Worm (Caenorhabditis elegans) whole organism, late embryonic: ENCODE measurements around the gene srx-67.

Experiments
- C08G9.2 ChIP-seq: sonication (generic microtip); optimal IDR thresholded peaks from 2 replicates; lab custom pipeline; 2016; ENCODE audit warnings: mild to moderate bottlenecking, missing genetic modification characterization, moderate library complexity, missing compliant biosample characterization
- F13H6.1 ChIP-seq: sonication (generic microtip); optimal IDR thresholded peaks from 2 replicates; lab custom pipeline; 2016; ENCODE audit warnings: missing genetic modification characterization, missing compliant biosample characterization
- K02D7.2 ChIP-seq: sonication (generic microtip); optimal IDR thresholded peaks from 2 replicates; lab custom pipeline; 2017; ENCODE audit warnings: mild to moderate bottlenecking, missing genetic modification characterization, missing compliant biosample characterization
- Y22D7AL.16 ChIP-seq: sonication (generic microtip); optimal IDR thresholded peaks from 2 replicates; lab custom pipeline; 2016; ENCODE audit warnings: missing genetic modification characterization, missing compliant biosample characterization
- ahr-1 ChIP-seq: sonication (generic microtip); optimal IDR thresholded peaks from 2 replicates; lab custom pipeline; 2016; ENCODE audit warnings: missing genetic modification characterization, missing compliant biosample characterization
- ceh-24 ChIP-seq: sonication (generic microtip); optimal IDR thresholded peaks from 2 replicates; lab custom pipeline; 2016; ENCODE audit warnings: mild to moderate bottlenecking, missing genetic modification characterization, missing compliant biosample characterization
- ceh-30 ChIP-seq: fragments of 150-350 bp; optimal IDR thresholded peaks from 2 replicates; lab custom pipeline; 2014; ENCODE audit warnings: missing biosample characterization, missing genetic modification characterization
- ceh-34 ChIP-seq: sonication (generic microtip); optimal IDR thresholded peaks from 2 replicates; lab custom pipeline; 2016; ENCODE audit warnings: mild to moderate bottlenecking, missing genetic modification characterization, missing compliant biosample characterization
- ceh-48 ChIP-seq: sonication (generic microtip); optimal IDR thresholded peaks from 2 replicates; lab custom pipeline; 2016; ENCODE audit warnings: missing genetic modification characterization, inconsistent platforms, missing compliant biosample characterization
- ceh-6 ChIP-seq: fragments of 200-800 bp; sonication (Bioruptor generic); optimal IDR thresholded peaks from 2 replicates; lab custom pipeline; 2018; ENCODE audit warnings: mild to moderate bottlenecking, missing genetic modification characterization, missing compliant biosample characterization
- ceh-9 ChIP-seq: sonication (generic microtip); optimal IDR thresholded peaks from 2 replicates; lab custom pipeline; 2016; ENCODE audit warnings: mild to moderate bottlenecking, missing genetic modification characterization, inconsistent platforms, missing compliant biosample characterization
- che-1 ChIP-seq: sonication (generic microtip); optimal IDR thresholded peaks from 2 replicates; lab custom pipeline; 2016; ENCODE audit warnings: mild to moderate bottlenecking, missing genetic modification characterization, missing compliant biosample characterization
- elt-2 ChIP-seq: sonication (generic microtip); optimal IDR thresholded peaks from 2 replicates; lab custom pipeline; 2016; ENCODE audit warnings: missing genetic modification reagents, missing genetic modification characterization, missing compliant biosample characterization
- elt-4 ChIP-seq: sonication (generic microtip); optimal IDR thresholded peaks from 2 replicates; lab custom pipeline; 2016; ENCODE audit warnings: missing genetic modification characterization, missing compliant biosample characterization
- ets-4 ChIP-seq: sonication (generic microtip); optimal IDR thresholded peaks from 2 replicates; lab custom pipeline; 2016; ENCODE audit warnings: missing genetic modification characterization, missing compliant biosample characterization
- eyg-1 ChIP-seq: sonication (generic microtip); optimal IDR thresholded peaks from 2 replicates; lab custom pipeline; 2016; ENCODE audit warnings: missing genotype, missing genetic modification characterization, missing compliant biosample characterization
- fkh-10 ChIP-seq: fragments of 150-350 bp; optimal IDR thresholded peaks from 2 replicates; lab custom pipeline; 2014; ENCODE audit warnings: missing biosample characterization, missing genetic modification reagents, missing genetic modification characterization
- fkh-6 ChIP-seq: sonication (generic microtip); optimal IDR thresholded peaks from 2 replicates; lab custom pipeline; 2016; ENCODE audit warnings: missing genetic modification characterization, missing compliant biosample characterization
- gmeb-2 ChIP-seq: sonication (generic microtip); optimal IDR thresholded peaks from 2 replicates; lab custom pipeline; 2016; ENCODE audit warnings: missing genetic modification characterization, inconsistent platforms, missing compliant biosample characterization
- hlh-30 ChIP-seq: sonication (generic microtip); optimal IDR thresholded peaks from 2 replicates; lab custom pipeline; 2017; ENCODE audit warnings: antibody characterized with exemption, missing genetic modification characterization, missing compliant biosample characterization; ENCODE audit not compliant: insufficient read depth
- hlh-6 ChIP-seq: sonication (generic microtip); optimal IDR thresholded peaks from 2 replicates; lab custom pipeline; 2016; ENCODE audit warnings: missing genotype, missing genetic modification characterization, missing compliant biosample characterization
- hlh-8 ChIP-seq: sonication (generic microtip); optimal IDR thresholded peaks from 2 replicates; lab custom pipeline; 2016; ENCODE audit warnings: missing genotype, missing genetic modification characterization, missing compliant biosample characterization
- lim-6 ChIP-seq: sonication (generic microtip); optimal IDR thresholded peaks from 2 replicates; lab custom pipeline; 2016; ENCODE audit warnings: missing genetic modification characterization, missing compliant biosample characterization
- madf-2 ChIP-seq: sonication (generic microtip); optimal IDR thresholded peaks from 2 replicates; lab custom pipeline; 2017; ENCODE audit warnings: missing genetic modification characterization, missing compliant biosample characterization
- nhr-11 ChIP-seq: fragments of 150-350 bp; optimal IDR thresholded peaks from 2 replicates; lab custom pipeline; 2014; ENCODE audit warnings: missing biosample characterization, missing genetic modification characterization
- npax-4 ChIP-seq: sonication (generic microtip); optimal IDR thresholded peaks from 2 replicates; lab custom pipeline; 2016; ENCODE audit warnings: missing genetic modification characterization, missing compliant biosample characterization
- pha-2 ChIP-seq: sonication (generic microtip); optimal IDR thresholded peaks from 2 replicates; lab custom pipeline; 2017; ENCODE audit warnings: mild to moderate bottlenecking, missing genetic modification characterization, missing compliant biosample characterization
- pha-4 ChIP-seq: fragments of 150-350 bp; optimal IDR thresholded peaks from 2 replicates; lab custom pipeline; 2018; ENCODE audit warnings: missing biosample characterization, missing genetic modification reagents, missing genetic modification characterization
- pqm-1 ChIP-seq: sonication (generic microtip); optimal IDR thresholded peaks from 2 replicates; lab custom pipeline; 2016; ENCODE audit warnings: missing genetic modification characterization, missing compliant biosample characterization
- ref-2 ChIP-seq: sonication (generic microtip); optimal IDR thresholded peaks from 2 replicates; lab custom pipeline; 2016; ENCODE audit warnings: missing genetic modification characterization, missing compliant biosample characterization
- sox-2 ChIP-seq: fragments of 200-800 bp; sonication (Bioruptor generic); IDR thresholded peaks from 2 replicates; pipeline ENCODE4 v1.3.6; 2022; ENCODE audit warnings: missing genetic modification reagents, missing genetic modification characterization, missing compliant biosample characterization
- sox-4 ChIP-seq: sonication (generic microtip); optimal IDR thresholded peaks from 2 replicates; lab custom pipeline; 2017; ENCODE audit warnings: mild to moderate bottlenecking, missing genetic modification characterization, inconsistent platforms, missing compliant biosample characterization
- tbx-2 ChIP-seq: sonication (generic microtip); optimal IDR thresholded peaks from 2 replicates; lab custom pipeline; 2016; ENCODE audit warnings: missing genetic modification characterization, missing compliant biosample characterization
- ttx-3 ChIP-seq: sonication (generic microtip); optimal IDR thresholded peaks from 2 replicates; lab custom pipeline; 2016; ENCODE audit warnings: missing genetic modification reagents, missing genetic modification characterization, missing compliant biosample characterization
- unc-42 ChIP-seq: sonication (generic microtip); optimal IDR thresholded peaks from 2 replicates; lab custom pipeline; 2016; ENCODE audit warnings: missing genotype, missing genetic modification characterization, missing compliant biosample characterization
- unc-55 ChIP-seq: sonication (generic microtip); optimal IDR thresholded peaks from 2 replicates; lab custom pipeline; 2017; ENCODE audit warnings: missing biosample characterization, missing genetic modification reagents, missing genetic modification characterization
- unc-86 ChIP-seq: sonication (generic microtip); optimal IDR thresholded peaks from 2 replicates; lab custom pipeline; 2016; ENCODE audit warnings: missing genetic modification characterization, missing compliant biosample characterization
- ztf-16 ChIP-seq: sonication (generic microtip); optimal IDR thresholded peaks from 2 replicates; lab custom pipeline; 2017; ENCODE audit warnings: missing genetic modification characterization, missing compliant biosample characterization

Gene srx-67

ce11 chrV:3927522-3927921, 10.9 kb downstream of the srx-67 start:
- TF ChIP-seq ceh-48 (tag; lab: Kevin White, UChicago) (no peak), C08G9.2 (tag; lab: Kevin White, UChicago) (no peak), madf-2 (tag; lab: Kevin White, UChicago) (no peak), hlh-6 (tag; lab: Kevin White, UChicago) (no peak), ttx-3 (tag; lab: Kevin White, UChicago) (no peak), pha-4 (tag; lab: Kevin White, UChicago) (no peak), K02D7.2 (tag; lab: Kevin White, UChicago) (no peak), ceh-34 (tag; lab: Kevin White, UChicago) (no peak), hlh-30 (no peak), ahr-1 (no peak)

- no peak for TF ChIP-seq elt-2 (tag; lab: Kevin White, UChicago)
- no peak for TF ChIP-seq eyg-1 (tag; lab: Kevin White, UChicago)
- TF ChIP-seq tbx-2 (tag; lab: Kevin White, UChicago): no peak
- no peak for TF ChIP-seq nhr-11 (tag; lab: Kevin White, UChicago)
- TF ChIP-seq ceh-9 (tag; lab: Kevin White, UChicago): no peak
- TF ChIP-seq sox-2: no peak
- no peak for TF ChIP-seq ets-4 (tag; lab: Kevin White, UChicago)
- no peak for TF ChIP-seq Y22D7AL.16 (tag; lab: Kevin White, UChicago)
- TF ChIP-seq unc-42 (tag; lab: Kevin White, UChicago): no peak
- no peak for TF ChIP-seq ceh-24 (tag; lab: Kevin White, UChicago)
- TF ChIP-seq hlh-8 (tag; lab: Kevin White, UChicago): no peak
- no peak for TF ChIP-seq npax-4 (tag; lab: Kevin White, UChicago)
- no peak for TF ChIP-seq pha-2 (tag; lab: Kevin White, UChicago)
- TF ChIP-seq ztf-16 (tag; lab: Kevin White, UChicago): no peak
- TF ChIP-seq hlh-6 (tag; lab: Kevin White, UChicago): no peak
- TF ChIP-seq K02D7.2 (tag; lab: Kevin White, UChicago): no peak
- no peak for TF ChIP-seq madf-2 (tag; lab: Kevin White, UChicago)
- TF ChIP-seq ceh-30 (tag; lab: Kevin White, UChicago): no peak
- no peak for TF ChIP-seq fkh-6 (tag; lab: Kevin White, UChicago)
Measured at ce11 chrV:3929099-3929498, 12.5 kb downstream of the srx-67 start, which contains the start of gene srx-64. Gene srx-64 (plus strand): TSS chrV:3929399.

ce11 chrV:3931326-3931725, 14.7 kb downstream of the srx-67 start, which contains the start of gene srx-63:
Gene srx-63 (plus strand): TSS chrV:3931626.
- no peak for TF ChIP-seq unc-86 (tag; lab: Kevin White, UChicago)
- TF ChIP-seq, all 69 proteins: peak for 0

- TF ChIP-seq elt-2 (tag; lab: Kevin White, UChicago) (peak; percentile 79), pha-4 (tag; lab: Kevin White, UChicago) (no peak)
Measured at ce11 chrV:3935892-3936478, 19.4 kb downstream of the srx-67 start, which contains the start of gene cyp-35A5. Gene cyp-35A5 (plus strand): TSS chrV:3936326.

- TF ChIP-seq fkh-10 (GFP tag; lab: Kevin White, UChicago) (no peak), unc-86 (tag; lab: Kevin White, UChicago) (no peak), elt-4 (no peak), sox-4 (tag; lab: Kevin White, UChicago) (no peak), gmeb-2 (tag; lab: Kevin White, UChicago) (no peak), unc-55 (GFP tag; lab: Kevin White, UChicago) (no peak), lim-6 (tag; lab: Kevin White, UChicago) (no peak), ceh-6 (no peak), ref-2 (tag; lab: Kevin White, UChicago) (no peak), pqm-1 (tag; lab: Kevin White, UChicago) (no peak), F13H6.1 (tag; lab: Kevin White, UChicago) (no peak), fkh-6 (tag; lab: Kevin White, UChicago) (no peak), che-1 (tag; lab: Kevin White, UChicago) (no peak), ets-4 (tag; lab: Kevin White, UChicago) (no peak)
Measured at ce11 chrV:3938789-3939188, 22.2 kb downstream of the srx-67 start, which contains the start of gene cyp-35B1. Gene cyp-35B1 (plus strand): TSS chrV:3939032.
